Fruit fly (Drosophila melanogaster): ENCODE results near the gene CG34310.
A peak's percentile ranks its signal among the peaks of the same experiment; 100 is the strongest.

Gene CG34310

DNA sequence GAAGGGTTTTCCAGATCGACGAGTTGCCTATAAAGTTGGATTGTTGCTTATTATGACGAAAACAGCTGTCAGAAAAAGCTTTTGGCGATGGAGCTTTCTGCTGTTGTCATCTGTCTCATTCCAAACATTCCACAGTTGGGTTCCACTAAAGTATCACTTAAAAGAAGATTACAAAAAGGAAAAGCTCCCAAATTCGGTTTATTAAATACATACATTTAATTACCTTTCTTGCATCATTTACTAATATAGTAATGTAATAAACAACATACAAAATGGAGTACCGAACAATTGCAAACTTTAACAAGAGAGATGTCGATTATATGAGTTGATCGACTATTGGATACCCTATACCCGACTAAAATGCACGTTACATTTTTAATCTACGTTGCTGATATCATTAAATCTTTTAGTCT is 7.2 kb upstream of the CG34310 start, which contains the start of gene CG31633:
TSS of gene CG31633 (minus strand) at position 58 of the 413 bp plus-strand sequence.
- TF ChIP-seq pan (optimal IDR thresholded peaks at IDR 0.05) = no peak
- no peak for TF ChIP-seq usp (GFP tag; optimal IDR thresholded peaks at IDR 0.05)
- TF ChIP-seq psq (optimal IDR thresholded peaks at IDR 0.05) = no peak
- TF ChIP-seq CG8478 (optimal IDR thresholded peaks at IDR 0.05) = no peak
- no peak for TF ChIP-seq EcR (GFP tag; optimal IDR thresholded peaks at IDR 0.05)
- TF ChIP-seq Dll (optimal IDR thresholded peaks at IDR 0.05) = no peak

dm6 chr2L:6657969-6658748 is 5.3 kb upstream of the CG34310 start, which contains the start of the genes CG31636 and Ube4A:
Gene CG31636 (minus strand): TSS chr2L:6658152.
Gene Ube4A (plus strand): TSS chr2L:6658517.
- TF ChIP-seq EcR (GFP tag; optimal IDR thresholded peaks at IDR 0.05) (no peak), pan (optimal IDR thresholded peaks at IDR 0.05) (peak; percentile 54)

DNA sequence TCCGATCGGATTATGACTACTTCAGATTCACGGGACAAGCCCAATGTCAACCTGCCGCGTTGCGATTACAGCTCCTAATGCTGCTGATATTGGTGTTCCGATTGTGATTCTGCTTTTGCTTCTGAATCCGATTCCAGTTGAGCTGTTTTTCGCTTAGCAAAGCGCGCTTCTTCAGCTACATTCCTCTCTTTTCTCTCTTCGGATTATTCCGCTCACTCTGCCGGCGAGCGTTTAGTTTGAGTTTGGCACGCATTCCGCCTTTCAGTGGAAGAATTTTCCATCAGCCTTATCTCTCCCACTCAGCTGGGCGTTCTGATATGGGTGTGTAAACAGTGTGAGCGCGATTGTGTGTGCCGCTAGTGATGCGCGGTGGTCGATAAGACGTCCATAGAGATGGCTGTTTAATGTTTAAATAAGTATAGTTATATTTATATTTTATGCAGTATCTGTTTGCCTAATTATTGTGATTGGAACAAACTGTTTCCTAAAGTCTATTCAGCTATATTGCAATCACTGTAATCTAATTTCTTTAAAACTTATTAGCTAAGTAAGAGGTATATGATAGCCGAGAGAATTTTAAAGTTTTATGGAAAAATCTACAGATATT is 4.4 kb downstream of the CG34310 start, which contains the start of gene Galt:
TSS of gene Galt (minus strand) at position 315 of the 607 bp plus-strand sequence.
- no peak for TF ChIP-seq usp (GFP tag; optimal IDR thresholded peaks at IDR 0.05)
- TF ChIP-seq psq (optimal IDR thresholded peaks at IDR 0.05) = no peak
- no peak for TF ChIP-seq pan (optimal IDR thresholded peaks at IDR 0.05)
- TF ChIP-seq CG8478 (optimal IDR thresholded peaks at IDR 0.05) = no peak
- no peak for TF ChIP-seq EcR (GFP tag; optimal IDR thresholded peaks at IDR 0.05)
- TF ChIP-seq Dll (optimal IDR thresholded peaks at IDR 0.05) = no peak

dm6 chr2L:6671409-6671808 is 7.9 kb downstream of the CG34310 start:
- TF ChIP-seq CG8478 (optimal IDR thresholded peaks at IDR 0.05) (no peak), usp (GFP tag; optimal IDR thresholded peaks at IDR 0.05) (no peak), pan (optimal IDR thresholded peaks at IDR 0.05) (no peak), psq (optimal IDR thresholded peaks at IDR 0.05) (no peak), EcR (GFP tag; optimal IDR thresholded peaks at IDR 0.05) (no peak), Dll (optimal IDR thresholded peaks at IDR 0.05) (no peak)

dm6 chr2L:6673211-6674012 is 9.9 kb downstream of the CG34310 start, which contains the start of gene Spn27A:
Gene Spn27A (minus strand): TSS chr2L:6673347.
- TF ChIP-seq pan (optimal IDR thresholded peaks at IDR 0.05) = no peak
- TF ChIP-seq psq (optimal IDR thresholded peaks at IDR 0.05) = no peak
- TF ChIP-seq usp (GFP tag; optimal IDR thresholded peaks at IDR 0.05) = no peak
- TF ChIP-seq CG8478 (optimal IDR thresholded peaks at IDR 0.05) = no peak

DNA sequence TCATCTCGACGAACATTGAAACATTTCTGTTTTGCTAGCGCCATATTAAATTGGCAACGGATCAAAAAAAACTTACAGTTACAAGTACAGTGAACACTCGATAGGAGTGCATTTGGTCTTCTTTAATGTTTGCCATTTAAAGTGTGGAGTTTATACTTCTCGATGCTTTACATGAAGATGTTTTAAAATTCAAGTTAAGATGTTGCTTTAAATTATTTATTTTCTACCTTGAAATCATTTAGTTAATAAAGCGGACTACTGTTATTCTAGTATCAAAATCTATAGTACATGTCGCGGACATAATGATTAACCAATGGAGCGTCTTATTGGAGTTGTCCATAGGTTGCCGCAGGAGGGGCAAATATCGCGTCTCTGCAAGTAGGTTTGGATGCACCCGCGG is 13.1 kb downstream of the CG34310 start, which contains the start of gene cort:
TSS of gene cort (minus strand) at position 101 of the 400 bp plus-strand sequence.
- TF ChIP-seq pan (optimal IDR thresholded peaks at IDR 0.05) (no peak), EcR (GFP tag; optimal IDR thresholded peaks at IDR 0.05) (no peak), Dll (optimal IDR thresholded peaks at IDR 0.05) (no peak), CG8478 (optimal IDR thresholded peaks at IDR 0.05) (no peak), psq (optimal IDR thresholded peaks at IDR 0.05) (no peak), usp (GFP tag; optimal IDR thresholded peaks at IDR 0.05) (no peak)

dm6 chr2L:6677453-6677852 is 14.0 kb downstream of the CG34310 start, which contains the start of gene Nse1:
Gene Nse1 (minus strand): TSS chr2L:6677625.
- no peak for TF ChIP-seq psq (optimal IDR thresholded peaks at IDR 0.05)
- TF ChIP-seq pan (optimal IDR thresholded peaks at IDR 0.05) = no peak
- no peak for TF ChIP-seq CG8478 (optimal IDR thresholded peaks at IDR 0.05)
- TF ChIP-seq Dll (optimal IDR thresholded peaks at IDR 0.05) = no peak
- no peak for TF ChIP-seq EcR (GFP tag; optimal IDR thresholded peaks at IDR 0.05)
- no peak for TF ChIP-seq usp (GFP tag; optimal IDR thresholded peaks at IDR 0.05)

- TF ChIP-seq CG8478 (optimal IDR thresholded peaks at IDR 0.05) (no peak), psq (optimal IDR thresholded peaks at IDR 0.05) (no peak), pan (optimal IDR thresholded peaks at IDR 0.05) (no peak), EcR (GFP tag; optimal IDR thresholded peaks at IDR 0.05) (no peak), Dll (optimal IDR thresholded peaks at IDR 0.05) (no peak), usp (GFP tag; optimal IDR thresholded peaks at IDR 0.05) (no peak)
Observed at dm6 chr2L:6682909-6683308, 19.4 kb downstream of the CG34310 start.

dm6 chr2L:6683992-6684882 is 20.8 kb downstream of the CG34310 start, which contains the start of gene Nhe3:
Gene Nhe3 (minus strand): TSS chr2L:6684364.
- TF ChIP-seq psq (optimal IDR thresholded peaks at IDR 0.05) (no peak), Dll (optimal IDR thresholded peaks at IDR 0.05) (no peak), pan (optimal IDR thresholded peaks at IDR 0.05) (no peak)

dm6 chr2L:6686612-6687011 is 23.1 kb downstream of the CG34310 start, which contains the start of gene CG11327:
Gene CG11327 (minus strand): TSS chr2L:6686712.
- TF ChIP-seq CG8478 (optimal IDR thresholded peaks at IDR 0.05) = no peak
- TF ChIP-seq usp (GFP tag; optimal IDR thresholded peaks at IDR 0.05) = no peak
- no peak for TF ChIP-seq EcR (GFP tag; optimal IDR thresholded peaks at IDR 0.05)
- TF ChIP-seq psq (optimal IDR thresholded peaks at IDR 0.05) = no peak
- no peak for TF ChIP-seq pan (optimal IDR thresholded peaks at IDR 0.05)
- TF ChIP-seq Dll (optimal IDR thresholded peaks at IDR 0.05) = no peak

DNA sequence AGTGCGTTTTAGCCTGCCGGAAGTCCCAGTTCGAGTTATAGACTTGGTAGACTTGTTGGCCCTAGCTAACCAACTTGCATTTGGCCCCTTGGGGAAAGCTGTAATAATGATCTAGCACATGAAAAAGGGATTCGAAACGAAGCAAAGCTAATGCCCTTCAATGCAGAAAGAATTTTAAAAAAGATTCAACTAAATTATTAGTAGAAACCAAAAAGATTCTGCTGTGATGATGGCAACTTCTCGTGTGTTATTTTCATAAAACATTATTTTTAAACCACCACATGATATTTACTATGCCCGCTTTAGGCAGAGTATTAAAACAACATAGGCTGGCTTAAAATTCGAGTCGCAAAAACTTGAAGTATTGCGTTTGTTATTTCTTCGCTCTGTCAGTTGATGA is 28.6 kb downstream of the CG34310 start:
- TF ChIP-seq CG8478 (optimal IDR thresholded peaks at IDR 0.05) (no peak), EcR (GFP tag; optimal IDR thresholded peaks at IDR 0.05) (no peak), usp (GFP tag; optimal IDR thresholded peaks at IDR 0.05) (no peak), Dll (optimal IDR thresholded peaks at IDR 0.05) (no peak), psq (optimal IDR thresholded peaks at IDR 0.05) (no peak), pan (optimal IDR thresholded peaks at IDR 0.05) (no peak)

Data from whole organism.